Worm (Caenorhabditis elegans) whole organism, midembryonic: ENCODE results near the gene hsp-16.41.

Source experiments
- T22C8.4 ChIP-seq: fragments of 200-800 bp; sonication (Bioruptor generic); IDR thresholded peaks from 2 replicates; pipeline ENCODE4 v1.3.6; 2022; ENCODE audit warnings: missing genetic modification characterization, missing compliant biosample characterization
- cog-1 ChIP-seq: sonication (generic microtip); optimal IDR thresholded peaks from 2 replicates; lab custom pipeline; 2016; ENCODE audit warnings: missing genetic modification characterization, missing compliant biosample characterization
- flt-1 ChIP-seq: fragments of 200-800 bp; sonication (Bioruptor generic); IDR thresholded peaks from 2 replicates; pipeline ENCODE4 v1.3.6; 2022; ENCODE audit warnings: missing genetic modification characterization, missing compliant biosample characterization
- klf-2 ChIP-seq: fragments of 200-800 bp; sonication (Bioruptor generic); conservative IDR thresholded peaks from 2 replicates; pipeline ENCODE4 v1.3.6; 2022; ENCODE audit warnings: missing genetic modification reagents, missing genetic modification characterization, missing compliant biosample characterization
- ref-1 ChIP-seq: fragments of 200-800 bp; sonication (Bioruptor generic); conservative IDR thresholded peaks from 2 replicates; pipeline ENCODE4 v1.3.6; 2022; ENCODE audit warnings: missing genetic modification reagents, missing genetic modification characterization, missing compliant biosample characterization
- ztf-23 ChIP-seq: fragments of 200-800 bp; sonication (Bioruptor generic); IDR thresholded peaks from 2 replicates; pipeline ENCODE4 v1.3.6; 2022; ENCODE audit warnings: missing genetic modification reagents, missing genetic modification characterization, missing compliant biosample characterization
- ztf-29 ChIP-seq: fragments of 200-800 bp; sonication (Bioruptor generic); IDR thresholded peaks from 2 replicates; pipeline ENCODE4 v1.3.6; 2022; ENCODE audit warnings: missing genetic modification reagents, missing genetic modification characterization, missing compliant biosample characterization

DNA sequence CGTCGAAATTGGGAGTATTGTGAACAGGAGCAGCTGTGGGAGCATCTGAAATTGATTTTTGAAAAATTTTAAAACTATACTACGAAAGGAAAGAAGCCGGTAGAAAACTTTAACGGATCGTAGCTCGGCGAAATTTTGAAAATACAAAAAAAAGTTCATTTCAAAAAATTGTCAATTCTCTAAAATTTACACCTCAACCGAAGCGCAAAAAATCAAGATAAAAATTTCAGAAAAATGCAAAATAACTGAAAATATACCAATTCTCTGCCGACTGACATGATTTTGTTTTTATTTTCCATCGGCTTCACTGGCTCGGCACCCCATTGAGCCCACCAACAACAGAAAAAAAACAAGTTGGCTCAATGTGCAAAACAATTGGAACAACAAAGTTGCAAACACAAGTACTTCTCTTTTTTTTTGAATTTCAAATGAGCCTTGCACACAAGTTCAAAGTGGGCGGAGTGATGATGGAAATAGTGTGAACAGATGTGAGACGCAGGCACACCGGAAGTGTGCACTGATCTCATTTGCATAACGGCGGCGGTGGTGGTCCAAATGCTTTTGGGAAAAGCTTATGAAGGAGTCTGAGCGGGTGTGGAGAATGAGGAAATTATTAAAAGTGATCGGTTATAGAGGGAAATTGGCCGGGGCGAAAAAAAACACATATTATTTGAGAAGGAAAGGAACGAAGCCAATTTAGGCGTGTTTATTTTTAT, 29.9 kb upstream of the hsp-16.41 start, which contains the start of gene F36H9.7:
- no peak for TF ChIP-seq ztf-23 (GFP tag; lab: Robert Waterston, UW)
- no peak for TF ChIP-seq flt-1 (GFP tag; lab: Robert Waterston, UW)
- no peak for TF ChIP-seq ztf-29 (GFP tag; lab: Robert Waterston, UW)
- no peak for TF ChIP-seq klf-2 (GFP tag; lab: Robert Waterston, UW)
- TF ChIP-seq T22C8.4 = no peak
- no peak for TF ChIP-seq cog-1
- TF ChIP-seq ref-1 = no peak
